Worm (Caenorhabditis elegans): ENCODE results near the gene nas-27.

- no peak for TF ChIP-seq T22C8.4 (GFP tag; IDR thresholded peaks at IDR 0.05)
- no peak for TF ChIP-seq ztf-29 (GFP tag; IDR thresholded peaks at IDR 0.05)
- TF ChIP-seq tab-1 (GFP tag; IDR thresholded peaks at IDR 0.05) = no peak
- no peak for TF ChIP-seq cog-1 (tag; optimal IDR thresholded peaks at IDR 0.05)
Measured at ce11 chrII:1131367-1131766, 47.8 kb downstream of the nas-27 start.

All from whole organism, midembryonic.